Worm (Caenorhabditis elegans) whole organism, early embryonic: ENCODE results near the gene M176.11.

Experiments
- F13C5.2 ChIP-seq: sonication (generic microtip); optimal IDR thresholded peaks from 2 replicates; lab custom pipeline; 2017; ENCODE audit warnings: mild to moderate bottlenecking, missing genetic modification characterization, inconsistent platforms, missing compliant biosample characterization
- aly-1 ChIP-seq: sonication (generic microtip); optimal IDR thresholded peaks from 2 replicates; lab custom pipeline; 2016; ENCODE audit warnings: missing genetic modification characterization, missing compliant biosample characterization
- ama-1 ChIP-seq: fragments of 150-350 bp; optimal IDR thresholded peaks from 2 replicates; lab custom pipeline; 2014
- ceh-36 ChIP-seq: sonication (generic microtip); optimal IDR thresholded peaks from 2 replicates; lab custom pipeline; 2016; ENCODE audit warnings: missing genetic modification characterization, inconsistent platforms, missing compliant biosample characterization
- ets-7 ChIP-seq: sonication (generic microtip); optimal IDR thresholded peaks from 2 replicates; lab custom pipeline; 2016; ENCODE audit warnings: missing genotype, missing genetic modification characterization, missing compliant biosample characterization
- flt-1 ChIP-seq: fragments of 200-800 bp; sonication (Bioruptor generic); IDR thresholded peaks from 2 replicates; pipeline ENCODE4 v1.3.6; 2022; ENCODE audit warnings: missing genetic modification characterization, missing compliant biosample characterization
- hmbx-1 ChIP-seq: sonication (generic microtip); optimal IDR thresholded peaks from 2 replicates; lab custom pipeline; 2016; ENCODE audit warnings: mild to moderate bottlenecking, missing genetic modification characterization, missing compliant biosample characterization
- hmg-4 ChIP-seq: fragments of 200-800 bp; sonication (Bioruptor generic); optimal IDR thresholded peaks from 2 replicates; lab custom pipeline; 2018; ENCODE audit warnings: mild to moderate bottlenecking, missing genetic modification characterization, missing compliant biosample characterization
- hnd-1 ChIP-seq: sonication (generic microtip); optimal IDR thresholded peaks from 2 replicates; lab custom pipeline; 2016; ENCODE audit warnings: missing genetic modification characterization, missing compliant biosample characterization
- pes-1 ChIP-seq: fragments of 200-800 bp; sonication (Bioruptor generic); IDR thresholded peaks from 2 replicates; pipeline ENCODE4 v1.3.6; 2022; ENCODE audit warnings: missing genetic modification reagents, missing genetic modification characterization, missing compliant biosample characterization
- sea-1 ChIP-seq: fragments of 200-800 bp; sonication (Bioruptor generic); conservative IDR thresholded peaks from 2 replicates; pipeline ENCODE4 v1.3.6; 2022; ENCODE audit warnings: missing genetic modification characterization, missing compliant biosample characterization
- tbx-37 ChIP-seq: fragments of 200-800 bp; sonication (Bioruptor generic); conservative IDR thresholded peaks from 2 replicates; pipeline ENCODE4 v1.3.6; 2022; ENCODE audit warnings: missing genetic modification reagents, missing genetic modification characterization, missing compliant biosample characterization
- tra-4 ChIP-seq: sonication (generic microtip); optimal IDR thresholded peaks from 2 replicates; lab custom pipeline; 2017; ENCODE audit warnings: missing genetic modification characterization, missing compliant biosample characterization

DNA sequence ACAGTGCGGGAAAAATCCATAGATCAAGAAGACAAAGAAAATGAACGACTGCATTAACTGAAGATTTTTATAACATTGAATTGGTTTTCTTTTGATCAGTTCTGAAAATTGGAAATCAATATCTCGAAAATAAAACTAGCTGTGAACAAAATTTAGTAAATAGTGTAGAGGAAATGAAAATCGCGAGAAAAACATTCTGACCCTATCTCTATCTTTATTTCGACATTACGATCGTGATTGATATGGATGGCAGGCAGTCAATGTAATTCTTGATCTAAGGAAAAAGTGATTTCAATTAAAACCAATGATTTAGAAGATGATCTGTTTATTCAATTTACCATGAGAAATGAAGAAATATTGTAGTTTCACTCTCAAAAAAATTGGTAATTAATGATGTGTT is 13.9 kb downstream of the M176.11 start, which contains the start of gene kin-16:
- TF ChIP-seq ceh-36 (tag; lab: Kevin White, UChicago) (no peak), flt-1 (GFP tag; lab: Robert Waterston, UW) (no peak), F13C5.2 (no peak), ama-1 (lab: Kevin White, UChicago) (no peak), hmg-4 (GFP tag; lab: Kevin White, UChicago) (no peak), tra-4 (tag; lab: Kevin White, UChicago) (no peak), sea-1 (no peak), tbx-37 (GFP tag; lab: Robert Waterston, UW) (no peak), hmbx-1 (tag; lab: Kevin White, UChicago) (no peak), pes-1 (GFP tag; lab: Robert Waterston, UW) (no peak), aly-1 (no peak), ets-7 (tag; lab: Kevin White, UChicago) (no peak), hnd-1 (no peak)
